Worm (Caenorhabditis elegans): ENCODE measurements around the gene znf-706.

Gene znf-706

ce11 chrIV:9096160-9096879 lies at the start of gene znf-706, which contains the start of gene cpna-3:
znf-706 (minus strand) TSS chrIV:9096231.
cpna-3 (plus strand) TSS chrIV:9096842.
- no peak for TF ChIP-seq nhr-76 (tag; optimal IDR thresholded peaks at IDR 0.05)
- TF ChIP-seq mdt-29 (GFP tag; IDR thresholded peaks at IDR 0.05) = no peak
- TF ChIP-seq hlh-30 (tag; optimal IDR thresholded peaks at IDR 0.05; ENCODE audit: insufficient read depth) = peak; percentile 72
- no peak for TF ChIP-seq lin-15B (tag; optimal IDR thresholded peaks at IDR 0.05)
- no peak for TF ChIP-seq ceh-28 (tag; optimal IDR thresholded peaks at IDR 0.05)
- no peak for TF ChIP-seq zfp-3 (GFP tag; conservative IDR thresholded peaks at IDR 0.05)
- no peak for TF ChIP-seq nhr-102 (tag; optimal IDR thresholded peaks at IDR 0.05)
- peak; percentile 59 for TF ChIP-seq dpl-1 (GFP tag; optimal IDR thresholded peaks at IDR 0.05)
- TF ChIP-seq dmd-6 (GFP tag; IDR thresholded peaks at IDR 0.05) = no peak
- no peak for TF ChIP-seq skn-1 (tag; optimal IDR thresholded peaks at IDR 0.05)
- TF ChIP-seq tra-1 (GFP tag; IDR thresholded peaks at IDR 0.05) = no peak
- no peak for TF ChIP-seq F44E2.7 (GFP tag; IDR thresholded peaks at IDR 0.05)
- peak in 1 of 2 experiments; percentile 19 for TF ChIP-seq mdl-1 (tag; optimal IDR thresholded peaks at IDR 0.05)
- no peak for TF ChIP-seq lin-13 (GFP tag; optimal IDR thresholded peaks at IDR 0.05)
- no peak for TF ChIP-seq lin-1 (GFP tag; IDR thresholded peaks at IDR 0.05)
- no peak for TF ChIP-seq daf-19 (GFP tag; conservative IDR thresholded peaks at IDR 0.05)
- no peak for TF ChIP-seq ctbp-1 (GFP tag; IDR thresholded peaks at IDR 0.05)
- no peak for TF ChIP-seq lsy-2 (tag; optimal IDR thresholded peaks at IDR 0.05)
- TF ChIP-seq mes-2 (tag; optimal IDR thresholded peaks at IDR 0.05; ENCODE audit: poor library complexity, severe bottlenecking) = peak; percentile 20
- TF ChIP-seq nhr-11 (tag; optimal IDR thresholded peaks at IDR 0.05) = no peak
- no peak for TF ChIP-seq egl-43 (GFP tag; IDR thresholded peaks at IDR 0.05)
- peak; percentile 31 for TF ChIP-seq unc-130 (GFP tag; optimal IDR thresholded peaks at IDR 0.05)
- no peak for TF ChIP-seq set-16 (GFP tag; IDR thresholded peaks at IDR 0.05)
- 0 out of 2 replicates have a peak, but pooled peaks have one; percentile 46 for TF ChIP-seq snpc-1.2 (GFP tag; IDR thresholded peaks at IDR 0.05)
- no peak for TF ChIP-seq F37D6.2 (tag; optimal IDR thresholded peaks at IDR 0.05)
- TF ChIP-seq nhr-28 (tag; optimal IDR thresholded peaks at IDR 0.05) = no peak
- TF ChIP-seq lin-39 (tag; optimal IDR thresholded peaks at IDR 0.05) = no peak
- TF ChIP-seq nhr-41 (GFP tag; IDR thresholded peaks at IDR 0.05) = no peak
- TF ChIP-seq nhr-25 (tag; optimal IDR thresholded peaks at IDR 0.05; ENCODE audit: borderline replicate concordance, insufficient read depth) = no peak
- TF ChIP-seq dmd-8 (GFP tag; IDR thresholded peaks at IDR 0.05) = no peak
- no peak for TF ChIP-seq daf-16 (GFP tag; optimal IDR thresholded peaks at IDR 0.05)
- no peak for TF ChIP-seq daf-16 (tag; optimal IDR thresholded peaks at IDR 0.05)
- no peak for TF ChIP-seq egl-27 (tag; optimal IDR thresholded peaks at IDR 0.05)
- no peak for TF ChIP-seq mxl-3 (GFP tag; optimal IDR thresholded peaks at IDR 0.05)
- TF ChIP-seq nhr-237 (tag; optimal IDR thresholded peaks at IDR 0.05) = no peak
- TF ChIP-seq zip-11 (GFP tag; IDR thresholded peaks at IDR 0.05) = no peak
- TF ChIP-seq Y105C5A.15 (GFP tag; IDR thresholded peaks at IDR 0.05) = no peak
- TF ChIP-seq zag-1 (tag; optimal IDR thresholded peaks at IDR 0.05) = no peak
- TF ChIP-seq hlh-11 (tag; optimal IDR thresholded peaks at IDR 0.05) = no peak
- TF ChIP-seq spr-1 (tag; optimal IDR thresholded peaks at IDR 0.05) = no peak
- TF ChIP-seq unc-39 (tag; optimal IDR thresholded peaks at IDR 0.05) = no peak
- no peak for TF ChIP-seq T26A8.4 (GFP tag; IDR thresholded peaks at IDR 0.05)
- no peak for TF ChIP-seq ceh-44 (GFP tag; IDR thresholded peaks at IDR 0.05)
- no peak for TF ChIP-seq ztf-7 (tag; optimal IDR thresholded peaks at IDR 0.05)
- TF ChIP-seq F49E8.2 (tag; optimal IDR thresholded peaks at IDR 0.05; ENCODE audit: borderline replicate concordance) = peak; percentile 10
- no peak for TF ChIP-seq vab-7 (GFP tag; IDR thresholded peaks at IDR 0.05)
- no peak for TF ChIP-seq lin-38 (GFP tag; IDR thresholded peaks at IDR 0.05)
- no peak for TF ChIP-seq dmd-9 (GFP tag; IDR thresholded peaks at IDR 0.05)
- TF ChIP-seq T20F7.1 (GFP tag; optimal IDR thresholded peaks at IDR 0.05) = peak; percentile 42
- no peak for TF ChIP-seq gei-8 (GFP tag; optimal IDR thresholded peaks at IDR 0.05)
- no peak for TF ChIP-seq attf-4 (tag; optimal IDR thresholded peaks at IDR 0.05)
